Fruit fly (Drosophila melanogaster) whole organism, embryonic: ENCODE results near the gene CG11741.

Experiments used
- Bdp1 ChIP-seq: fragments of 200-800 bp; sonication (Bioruptor generic); optimal IDR thresholded peaks from 3 replicates; lab custom pipeline; 2016; ENCODE audit warnings: missing biosample characterization, missing genetic modification characterization
- CG10274 ChIP-seq: fragments of 200-800 bp; sonication (Bioruptor generic); optimal IDR thresholded peaks from 3 replicates; lab custom pipeline; 2017; ENCODE audit warnings: missing biosample characterization, mild to moderate bottlenecking, missing genetic modification characterization
- CG11247 ChIP-seq: fragments of 200-800 bp; sonication (Bioruptor generic); IDR thresholded peaks from 2 replicates; pipeline ENCODE4 v1.3.6; 2022; ENCODE audit warnings: missing biosample characterization, missing genetic modification characterization
- CG1233 ChIP-seq: fragments of 200-800 bp; sonication (Bioruptor generic); optimal IDR thresholded peaks from 4 replicates; lab custom pipeline; 2018; ENCODE audit warnings: missing biosample characterization, mild to moderate bottlenecking, missing genetic modification characterization
- CG15479 ChIP-seq: fragments of 200-800 bp; sonication (Bioruptor generic); optimal IDR thresholded peaks from 3 replicates; lab custom pipeline; 2019; ENCODE audit warnings: missing biosample characterization, mild to moderate bottlenecking, missing genetic modification characterization, moderate library complexity
- CG15601 ChIP-seq: fragments of 200-800 bp; sonication (Bioruptor generic); optimal IDR thresholded peaks from 3 replicates; lab custom pipeline; 2019; ENCODE audit warnings: missing biosample characterization, mild to moderate bottlenecking, missing genetic modification characterization, moderate library complexity
- CG16813 ChIP-seq: fragments of 200-800 bp; sonication (Bioruptor generic); IDR thresholded peaks from 3 replicates; pipeline ENCODE4 v1.3.6; 2022; ENCODE audit warnings: missing biosample characterization, missing genetic modification characterization; ENCODE audit not compliant: partially characterized antibody
- CG17359 ChIP-seq: fragments of 200-800 bp; sonication (Bioruptor generic); optimal IDR thresholded peaks from 3 replicates; lab custom pipeline; 2018; ENCODE audit warnings: missing biosample characterization, mild to moderate bottlenecking, missing genetic modification characterization, moderate library complexity
- CG3065 ChIP-seq: fragments of 200-800 bp; sonication (Bioruptor generic); optimal IDR thresholded peaks from 2 replicates; lab custom pipeline; 2016; ENCODE audit warnings: missing biosample characterization, missing genetic modification characterization
- CG3163 ChIP-seq: fragments of 200-800 bp; sonication (Bioruptor generic); optimal IDR thresholded peaks from 3 replicates; lab custom pipeline; 2016; ENCODE audit warnings: missing biosample characterization, missing genetic modification characterization
- CG34224 ChIP-seq: fragments of 200-800 bp; sonication (Bioruptor generic); IDR thresholded peaks from 3 replicates; pipeline ENCODE4 v1.3.6; 2022; ENCODE audit warnings: missing biosample characterization, missing genetic modification characterization; ENCODE audit not compliant: partially characterized antibody
- CG4617 ChIP-seq: fragments of 200-800 bp; sonication (Bioruptor generic); optimal IDR thresholded peaks from 3 replicates; lab custom pipeline; 2016; ENCODE audit warnings: missing biosample characterization, missing genetic modification characterization, borderline replicate concordance
- CG4707 ChIP-seq: fragments of 200-800 bp; sonication (Bioruptor generic); optimal IDR thresholded peaks from 2 replicates; lab custom pipeline; 2018; ENCODE audit warnings: missing biosample characterization, mild to moderate bottlenecking, missing genetic modification characterization, moderate library complexity
- CG7271 ChIP-seq: fragments of 200-800 bp; sonication (Bioruptor generic); optimal IDR thresholded peaks from 2 replicates; lab custom pipeline; 2018; ENCODE audit warnings: missing biosample characterization, mild to moderate bottlenecking, missing genetic modification characterization, moderate library complexity
- CG7357 ChIP-seq: fragments of 200-800 bp; sonication (Bioruptor generic); IDR thresholded peaks from 3 replicates; pipeline ENCODE4 v1.3.6; 2022; ENCODE audit warnings: missing biosample characterization, missing genetic modification characterization
- CG8478 ChIP-seq: fragments of >200 bp; optimal IDR thresholded peaks from 2 replicates; lab custom pipeline; 2018
- CG9727 ChIP-seq: fragments of 200-800 bp; sonication (Bioruptor generic); optimal IDR thresholded peaks from 3 replicates; lab custom pipeline; 2017; ENCODE audit warnings: missing biosample characterization, mild to moderate bottlenecking, missing genetic modification characterization
- CHES-1-like ChIP-seq: fragments of 200-800 bp; sonication (Bioruptor generic); optimal IDR thresholded peaks from 2 replicates; lab custom pipeline; 2016; ENCODE audit warnings: missing biosample characterization, missing genetic modification characterization
- CTCF ChIP-seq: fragments of 200-800 bp; sonication (Bioruptor generic); optimal IDR thresholded peaks from 2 replicates; lab custom pipeline; 2017; ENCODE audit warnings: missing biosample characterization, mild to moderate bottlenecking, missing genetic modification characterization, moderate library complexity
- CoRest ChIP-seq: fragments of 200-800 bp; sonication (Bioruptor generic); optimal IDR thresholded peaks from 3 replicates; lab custom pipeline; 2018; ENCODE audit warnings: missing biosample characterization, mild to moderate bottlenecking, missing genetic modification characterization, moderate library complexity
- E2f2 ChIP-seq: fragments of 200-800 bp; sonication (Bioruptor generic); IDR thresholded peaks from 2 replicates; pipeline ENCODE4 v1.3.6; 2022; ENCODE audit warnings: missing biosample characterization, missing genetic modification characterization
- Ets65A ChIP-seq: fragments of 200-800 bp; sonication (Bioruptor generic); peaks from one replicate; lab custom pipeline; 2016; ENCODE audit warnings: missing biosample characterization, missing genetic modification characterization
- HLH54F ChIP-seq: fragments of 200-800 bp; sonication (Bioruptor generic); optimal IDR thresholded peaks from 3 replicates; lab custom pipeline; 2016; ENCODE audit warnings: missing biosample characterization, missing genetic modification characterization
- Sin3A ChIP-seq: fragments of >200 bp; optimal IDR thresholded peaks from 2 replicates; lab custom pipeline; 2018
- Taf1 ChIP-seq: fragments of 200-800 bp; sonication (Bioruptor generic); IDR thresholded peaks from 2 replicates; pipeline ENCODE4 v1.3.6; 2022; ENCODE audit warnings: missing biosample characterization, missing genetic modification characterization
- Trl ChIP-seq, 3 experiments: fragments of >200 bp in 2 of 3; fragments of 200-800 bp in 1 of 3; sonication (Bioruptor generic) in 1 of 3; optimal IDR thresholded peaks; 2 replicates in 1 of 3; 3 replicates in 2 of 3; lab custom pipeline; 2016 to 2017; ENCODE audit warnings: missing biosample characterization in 1 of 3, missing genetic modification characterization in 1 of 3
- Xbp1 ChIP-seq: fragments of 200-800 bp; sonication (Bioruptor generic); optimal IDR thresholded peaks from 3 replicates; lab custom pipeline; 2016; ENCODE audit warnings: missing biosample characterization, mild to moderate bottlenecking, missing genetic modification characterization
- ara ChIP-seq: fragments of 200-800 bp; sonication (Bioruptor generic); IDR thresholded peaks from 2 replicates; pipeline ENCODE4 v1.3.6; 2022; ENCODE audit warnings: missing biosample characterization, missing genetic modification characterization
- dati ChIP-seq: fragments of 200-800 bp; sonication (Bioruptor generic); IDR thresholded peaks from 2 replicates; pipeline ENCODE4 v1.3.6; 2022; ENCODE audit warnings: missing biosample characterization, missing genetic modification characterization
- dm ChIP-seq: fragments of 200-800 bp; sonication (Bioruptor generic); optimal IDR thresholded peaks from 3 replicates; lab custom pipeline; 2016; ENCODE audit warnings: missing biosample characterization, missing genetic modification characterization
- ewg ChIP-seq: fragments of 200-800 bp; sonication (Bioruptor generic); optimal IDR thresholded peaks from 3 replicates; lab custom pipeline; 2017; ENCODE audit warnings: mild to moderate bottlenecking, missing biosample characterization, missing genetic modification reagents, missing genetic modification characterization
- gsb ChIP-seq: fragments of 200-800 bp; sonication (Bioruptor generic); IDR thresholded peaks from 2 replicates; pipeline ENCODE4 v1.3.6; 2022; ENCODE audit warnings: missing biosample characterization, missing genetic modification characterization
- hkb ChIP-seq, 2 experiments: fragments of 200-800 bp in 1 of 2; fragments of >200 bp in 1 of 2; sonication (Bioruptor generic) in 1 of 2; IDR thresholded peaks in 1 of 2; optimal IDR thresholded peaks in 1 of 2; 2 replicates each; pipeline versions ENCODE4 v1.3.6 to Lab custom; 2017 to 2022; ENCODE audit warnings: missing biosample characterization in 1 of 2, missing genetic modification characterization in 1 of 2
- hth ChIP-seq: fragments of >200 bp; optimal IDR thresholded peaks from 2 replicates; lab custom pipeline; 2017; ENCODE audit warnings: inconsistent platforms
- lbe ChIP-seq: fragments of 200-800 bp; sonication (Bioruptor generic); optimal IDR thresholded peaks from 2 replicates; lab custom pipeline; 2016; ENCODE audit warnings: missing biosample characterization, mild to moderate bottlenecking, missing genetic modification characterization
- luna ChIP-seq: fragments of 200-800 bp; sonication (Bioruptor generic); optimal IDR thresholded peaks from 2 replicates; lab custom pipeline; 2016; ENCODE audit warnings: missing biosample characterization, missing genetic modification characterization
- nerfin-2 ChIP-seq: fragments of 200-800 bp; sonication (Bioruptor generic); IDR thresholded peaks from 2 replicates; pipeline ENCODE4 v1.3.6; 2022; ENCODE audit warnings: missing biosample characterization, missing genetic modification characterization; ENCODE audit not compliant: partially characterized antibody
- oc ChIP-seq: fragments of 200-800 bp; sonication (Bioruptor generic); optimal IDR thresholded peaks from 2 replicates; lab custom pipeline; 2018; ENCODE audit warnings: missing biosample characterization, mild to moderate bottlenecking, missing genetic modification characterization, moderate library complexity
- pfk ChIP-seq: fragments of 200-800 bp; sonication (Bioruptor generic); optimal IDR thresholded peaks from 2 replicates; lab custom pipeline; 2018; ENCODE audit warnings: missing biosample characterization, mild to moderate bottlenecking, missing genetic modification characterization, moderate library complexity
- schlank ChIP-seq: fragments of 200-800 bp; sonication (Bioruptor generic); optimal IDR thresholded peaks from 2 replicates; lab custom pipeline; 2018; ENCODE audit warnings: missing biosample characterization, mild to moderate bottlenecking, missing genetic modification characterization
- sug ChIP-seq: fragments of 200-800 bp; optimal IDR thresholded peaks from 2 replicates; lab custom pipeline; 2019; ENCODE audit warnings: missing biosample characterization, mild to moderate bottlenecking, missing genetic modification characterization, moderate library complexity
- tin ChIP-seq: fragments of 200-800 bp; sonication (Bioruptor generic); optimal IDR thresholded peaks from 3 replicates; lab custom pipeline; 2016; ENCODE audit warnings: missing biosample characterization, missing genetic modification characterization
- z ChIP-seq: fragments of 200-800 bp; sonication (Bioruptor generic); IDR thresholded peaks from 3 replicates; pipeline ENCODE4 v1.3.6; 2022; ENCODE audit warnings: missing biosample characterization, missing genetic modification characterization
- zen ChIP-seq: fragments of 200-800 bp; sonication (Bioruptor generic); optimal IDR thresholded peaks from 3 replicates; lab custom pipeline; 2018; ENCODE audit warnings: missing biosample characterization, mild to moderate bottlenecking, missing genetic modification characterization, moderate library complexity
- zf30C ChIP-seq: fragments of 200-800 bp; sonication (Bioruptor generic); optimal IDR thresholded peaks from 3 replicates; lab custom pipeline; 2018; ENCODE audit warnings: missing biosample characterization, mild to moderate bottlenecking, missing genetic modification characterization
- zfh2 ChIP-seq: fragments of 200-800 bp; sonication (Bioruptor generic); optimal IDR thresholded peaks from 2 replicates; lab custom pipeline; 2016; ENCODE audit warnings: missing biosample characterization, missing genetic modification characterization

Gene CG11741

DNA sequence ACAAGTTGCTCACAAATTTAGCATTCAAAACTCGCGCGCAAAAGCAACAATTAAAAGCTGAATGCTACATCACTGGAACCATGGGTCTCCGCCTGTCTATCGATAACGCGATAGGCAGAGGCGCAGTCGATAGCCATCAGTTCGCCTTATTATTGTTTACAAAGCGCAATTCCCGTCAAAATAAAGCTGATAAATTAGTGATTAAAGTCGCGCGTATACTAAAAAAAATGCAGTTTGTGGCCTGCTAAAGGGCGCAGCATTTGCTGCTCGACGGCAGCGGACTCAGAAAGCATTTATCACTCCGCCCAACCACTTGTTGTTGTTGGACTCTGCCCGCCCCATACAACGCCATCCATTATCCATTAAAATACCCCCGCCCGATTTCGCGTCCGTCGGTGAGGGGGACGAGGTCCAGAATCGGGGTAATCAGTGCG lies 10.9 kb downstream of the CG11741 start, which contains the start of gene CG11737 (continued):
- TF ChIP-seq lbe (GFP tag; lab: Kevin White, UChicago), result no peak
- TF ChIP-seq nerfin-2, result peak; percentile 66; the same call in 1 of the 2 replicates
- TF ChIP-seq CG4617, result peak; percentile 50
- peak; percentile 36 for TF ChIP-seq Sin3A
- peak; percentile 99 for TF ChIP-seq E2f2 (GFP tag; lab: Robert Waterston, UW)

dm6 chr3R:8512922-8513321 lies 15.8 kb downstream of the CG11741 start, which contains the start of gene Or85c:
Gene Or85c (minus strand): TSS chr3R:8513022.
- TF ChIP-seq ara (no peak), gsb (GFP tag; lab: Robert Waterston, UW) (no peak), Ets65A (peak; percentile 10), dm (GFP tag; lab: Kevin White, UChicago) (no peak), CHES-1-like (GFP tag; lab: Kevin White, UChicago) (no peak)

DNA sequence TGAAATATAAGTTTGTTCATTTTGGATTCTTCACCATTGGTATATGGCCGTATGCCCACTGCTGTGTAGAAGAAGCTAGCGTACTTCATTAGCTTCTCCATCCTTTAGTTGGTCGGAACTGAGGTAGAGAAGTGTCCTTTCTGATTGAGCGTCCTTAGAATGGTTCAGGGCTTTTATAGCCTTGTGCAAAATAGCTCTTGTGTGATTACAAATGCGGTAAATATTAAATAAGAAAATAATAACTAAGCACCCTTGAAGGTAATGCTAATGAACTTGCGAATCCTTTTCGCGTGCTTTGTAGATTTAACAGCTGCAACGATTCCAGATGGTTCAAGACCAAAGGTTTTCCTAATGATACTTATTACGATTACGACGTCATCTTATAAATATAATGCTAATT lies 17.4 kb downstream of the CG11741 start, which contains the start of gene Or85b:
Gene Or85b, minus strand, starts transcription at position 101 of the 400 bp plus-strand sequence.
- TF ChIP-seq CG7357 (GFP tag; lab: Robert Waterston, UW) (no peak), CG15601 (tag; lab: Kevin White, UChicago) (no peak), CG16813 (no peak), zfh2 (GFP tag; lab: Kevin White, UChicago) (no peak), CG15479 (GFP tag; lab: Kevin White, UChicago) (no peak), sug (no peak), CG3163 (GFP tag; lab: Kevin White, UChicago) (no peak), CG9727 (GFP tag; lab: Kevin White, UChicago) (no peak), CoRest (tag; lab: Kevin White, UChicago) (no peak), tin (GFP tag; lab: Kevin White, UChicago) (no peak), hkb (optimal IDR thresholded peaks at IDR 0.05; lab: Kevin White, UChicago) (no peak), hkb (GFP tag; IDR thresholded peaks at IDR 0.05; lab: Robert Waterston, UW) (no peak), oc (no peak), CG1233 (GFP tag; lab: Kevin White, UChicago) (no peak), HLH54F (GFP tag; lab: Kevin White, UChicago) (no peak), Bdp1 (GFP tag; lab: Kevin White, UChicago) (no peak), CG3065 (GFP tag; lab: Kevin White, UChicago) (no peak), CG10274 (GFP tag; lab: Kevin White, UChicago) (no peak)

DNA sequence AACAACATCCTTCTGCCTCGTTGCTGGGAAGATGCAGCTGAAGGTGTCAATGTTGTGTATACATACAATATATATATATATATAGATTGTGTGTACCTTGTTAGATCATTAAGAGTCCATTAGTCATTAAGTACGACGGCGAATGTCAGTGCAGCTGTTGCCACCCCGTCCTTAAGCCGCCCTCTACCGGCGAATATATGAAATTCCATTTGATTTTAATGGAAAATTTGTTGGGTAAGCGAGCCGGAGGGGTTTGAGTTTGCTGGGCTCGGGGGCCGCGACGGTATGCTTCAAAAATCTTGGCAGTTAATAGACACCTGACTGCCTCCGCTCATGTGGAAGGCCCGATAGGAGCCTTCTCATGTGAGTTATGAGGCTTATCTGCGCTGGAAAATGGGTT lies 44.1 kb downstream of the CG11741 start:
- TF ChIP-seq CTCF (GFP tag; lab: Kevin White, UChicago) (peak; percentile 74), CG34224 (GFP tag; lab: Robert Waterston, UW) (no peak)
- TF ChIP-seq, all 482 proteins: peak for 1

DNA sequence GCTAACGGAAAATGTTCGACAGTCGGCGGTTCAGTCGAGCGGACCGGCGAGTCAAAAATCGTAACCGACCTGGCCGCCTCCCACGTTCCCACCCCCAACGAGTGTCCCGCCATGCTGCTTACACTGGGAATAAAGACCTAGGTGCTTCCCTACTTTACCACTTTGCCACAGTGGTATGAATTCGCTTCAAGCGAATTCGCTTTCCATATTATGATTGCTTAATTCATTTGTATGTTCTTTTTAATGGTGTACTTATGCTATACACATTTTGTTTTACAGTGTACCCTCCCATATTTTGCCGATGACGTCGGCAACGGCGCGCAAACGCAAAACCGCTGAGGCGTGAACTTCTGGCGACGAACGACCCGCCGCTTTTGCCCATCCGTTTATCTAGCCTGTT lies 45.8 kb downstream of the CG11741 start:
- no peak for TF ChIP-seq CG8478 (lab: Kevin White, UChicago)
- peak; percentile 41; the same call in 1 of the 2 replicates for TF ChIP-seq Taf1 (GFP tag; lab: Robert Waterston, UW)
- TF ChIP-seq CG11247 (GFP tag; lab: Robert Waterston, UW), result peak; percentile 66
- peak; percentile 65 for TF ChIP-seq Xbp1 (GFP tag; lab: Kevin White, UChicago)
- TF ChIP-seq CG4707 (GFP tag; lab: Kevin White, UChicago), result peak; percentile 27
- TF ChIP-seq pfk (GFP tag; lab: Kevin White, UChicago), result no peak
- TF ChIP-seq schlank (tag; lab: Kevin White, UChicago), result peak; percentile 26
- TF ChIP-seq z (GFP tag; lab: Robert Waterston, UW), result no peak
- TF ChIP-seq luna (GFP tag; lab: Kevin White, UChicago), result no peak
- no peak for TF ChIP-seq Trl (optimal IDR thresholded peaks at IDR 0.05; lab: Kevin White, UChicago)
- peak; percentile 71 for TF ChIP-seq Trl (GFP tag; optimal IDR thresholded peaks at IDR 0.05; lab: Kevin White, UChicago)
- peak; percentile 40 for TF ChIP-seq HLH54F (GFP tag; lab: Kevin White, UChicago)
- TF ChIP-seq hth (lab: Kevin White, UChicago), result no peak
- no peak for TF ChIP-seq CG7271
- TF ChIP-seq dati (GFP tag; lab: Robert Waterston, UW), result 0 out of 2 replicates have a peak, but pooled peaks have one; percentile 14
- TF ChIP-seq ewg, result peak; percentile 69
- TF ChIP-seq CG17359 (tag; lab: Kevin White, UChicago), result peak; percentile 79
- peak; percentile 35 for TF ChIP-seq CG10274 (GFP tag; lab: Kevin White, UChicago)
- no peak for TF ChIP-seq zen (tag; lab: Kevin White, UChicago)
- TF ChIP-seq zf30C (GFP tag; lab: Kevin White, UChicago), result peak; percentile 53
